Worm (Caenorhabditis elegans): Measurements from ENCODE around the gene dvc-1.

The dvc-1 gene

ce11 chrV:11204452-11204851 is 34.7 kb downstream of the dvc-1 start:
- TF ChIP-seq K02D7.2 (tag; optimal IDR thresholded peaks at IDR 0.05) (no peak), pros-1 (tag; optimal IDR thresholded peaks at IDR 0.05) (no peak), lim-6 (tag; optimal IDR thresholded peaks at IDR 0.05) (no peak), fax-1 (tag; optimal IDR thresholded peaks at IDR 0.05) (no peak), tbx-7 (tag; optimal IDR thresholded peaks at IDR 0.05) (no peak)

ce11 chrV:11201826-11202565 is 37.1 kb downstream of the dvc-1 start, which contains the start of gene K10D6.4:
Gene K10D6.4, plus strand, starts transcription at chrV:11201925.
- TF ChIP-seq unc-55 (GFP tag; optimal IDR thresholded peaks at IDR 0.05) (no peak), lin-11 (tag; optimal IDR thresholded peaks at IDR 0.05) (no peak), ets-4 (tag; optimal IDR thresholded peaks at IDR 0.05) (no peak), pha-4 (tag; optimal IDR thresholded peaks at IDR 0.05) (no peak), elt-2 (tag; optimal IDR thresholded peaks at IDR 0.05) (peak; percentile 49), sox-4 (tag; optimal IDR thresholded peaks at IDR 0.05) (no peak), sdc-2 (tag; optimal IDR thresholded peaks at IDR 0.05) (no peak)

ce11 chrV:11200316-11200715 is 38.8 kb downstream of the dvc-1 start, which contains the start of gene K10D6.3:
Gene K10D6.3, plus strand, starts transcription at chrV:11200616.
- TF ChIP-seq hlh-6 (tag; optimal IDR thresholded peaks at IDR 0.05): no peak
- no peak for TF ChIP-seq dve-1 (tag; optimal IDR thresholded peaks at IDR 0.05)
- no peak for TF ChIP-seq pros-1 (tag; optimal IDR thresholded peaks at IDR 0.05)
- TF ChIP-seq madf-2 (tag; optimal IDR thresholded peaks at IDR 0.05): no peak
- no peak for TF ChIP-seq ceh-34 (tag; optimal IDR thresholded peaks at IDR 0.05)
- no peak for TF ChIP-seq zip-5 (tag; optimal IDR thresholded peaks at IDR 0.05)
- TF ChIP-seq C08G9.2 (tag; optimal IDR thresholded peaks at IDR 0.05): no peak
- TF ChIP-seq hlh-8 (tag; optimal IDR thresholded peaks at IDR 0.05): no peak
- TF ChIP-seq ahr-1 (tag; optimal IDR thresholded peaks at IDR 0.05): no peak
- no peak for TF ChIP-seq sdc-2 (tag; optimal IDR thresholded peaks at IDR 0.05)
- TF ChIP-seq unc-42 (tag; optimal IDR thresholded peaks at IDR 0.05): no peak
- no peak for TF ChIP-seq ceh-45 (GFP tag; IDR thresholded peaks at IDR 0.05)
- TF ChIP-seq rnt-1 (tag; optimal IDR thresholded peaks at IDR 0.05): no peak
- TF ChIP-seq ama-1 (optimal IDR thresholded peaks at IDR 0.05): no peak
- TF ChIP-seq mec-3 (tag; optimal IDR thresholded peaks at IDR 0.05; ENCODE audit: borderline replicate concordance): no peak

- TF ChIP-seq K09A11.1 (tag; optimal IDR thresholded peaks at IDR 0.05; ENCODE audit: insufficient read depth) (no peak), lin-11 (tag; optimal IDR thresholded peaks at IDR 0.05) (no peak), ceh-9 (tag; optimal IDR thresholded peaks at IDR 0.05) (no peak), unc-42 (tag; optimal IDR thresholded peaks at IDR 0.05) (no peak), C38D4.7 (GFP tag; optimal IDR thresholded peaks at IDR 0.05) (no peak), ttx-3 (tag; optimal IDR thresholded peaks at IDR 0.05) (no peak), ceh-24 (tag; optimal IDR thresholded peaks at IDR 0.05) (no peak), tbx-7 (tag; optimal IDR thresholded peaks at IDR 0.05) (no peak), ahr-1 (tag; optimal IDR thresholded peaks at IDR 0.05) (no peak), elt-4 (tag; optimal IDR thresholded peaks at IDR 0.05) (no peak), nfya-1 (tag; optimal IDR thresholded peaks at IDR 0.05) (no peak), ceh-31 (tag; optimal IDR thresholded peaks at IDR 0.05) (no peak), rnt-1 (tag; optimal IDR thresholded peaks at IDR 0.05) (no peak)
These were observed 39.6 kb downstream of the dvc-1 start for ce11 chrV:11199497-11199896.

ce11 chrV:11198094-11198493 is 41.0 kb downstream of the dvc-1 start:
- TF ChIP-seq rnt-1 (tag; optimal IDR thresholded peaks at IDR 0.05): no peak
- TF ChIP-seq sox-2 (GFP tag; IDR thresholded peaks at IDR 0.05): no peak
- no peak for TF ChIP-seq dve-1 (tag; optimal IDR thresholded peaks at IDR 0.05)
- no peak for TF ChIP-seq unc-55 (GFP tag; optimal IDR thresholded peaks at IDR 0.05)
- no peak for TF ChIP-seq fkh-6 (tag; optimal IDR thresholded peaks at IDR 0.05)
- no peak for TF ChIP-seq lim-6 (tag; optimal IDR thresholded peaks at IDR 0.05)
- no peak for TF ChIP-seq ceh-6 (GFP tag; optimal IDR thresholded peaks at IDR 0.05)
- TF ChIP-seq ceh-30 (tag; optimal IDR thresholded peaks at IDR 0.05): no peak
- TF ChIP-seq hlh-8 (tag; optimal IDR thresholded peaks at IDR 0.05): no peak
- no peak for TF ChIP-seq syd-9 (tag; optimal IDR thresholded peaks at IDR 0.05)
- no peak for TF ChIP-seq gmeb-2 (tag; optimal IDR thresholded peaks at IDR 0.05)
- no peak for TF ChIP-seq K02D7.2 (tag; optimal IDR thresholded peaks at IDR 0.05)
- TF ChIP-seq hlh-13 (GFP tag; optimal IDR thresholded peaks at IDR 0.05): no peak
- TF ChIP-seq hlh-15 (tag; optimal IDR thresholded peaks at IDR 0.05): no peak
- no peak for TF ChIP-seq dmd-4 (tag; optimal IDR thresholded peaks at IDR 0.05; ENCODE audit: borderline replicate concordance)
- TF ChIP-seq mec-3 (tag; optimal IDR thresholded peaks at IDR 0.05; ENCODE audit: borderline replicate concordance): no peak
- TF ChIP-seq tbx-7 (tag; optimal IDR thresholded peaks at IDR 0.05): no peak
- no peak for TF ChIP-seq fax-1 (tag; optimal IDR thresholded peaks at IDR 0.05)
- TF ChIP-seq ref-2 (tag; optimal IDR thresholded peaks at IDR 0.05): no peak
- TF ChIP-seq pqm-1 (tag; optimal IDR thresholded peaks at IDR 0.05): no peak
